Worm (Caenorhabditis elegans) whole organism, L4 larva: ENCODE data around the gene C46C11.3.

Source experiments
- D1046.2 ChIP-seq: fragments of 200-800 bp; sonication (Bioruptor generic); IDR thresholded peaks from 2 replicates; pipeline ENCODE4 v1.3.6; 2022; ENCODE audit warnings: missing genetic modification characterization, missing compliant biosample characterization
- F26F4.8 ChIP-seq: fragments of 200-800 bp; sonication (Bioruptor generic); conservative IDR thresholded peaks from 2 replicates; pipeline ENCODE4 v1.3.6; 2022; ENCODE audit warnings: missing genetic modification characterization, missing compliant biosample characterization
- F44E2.7 ChIP-seq: fragments of 200-800 bp; sonication (Bioruptor generic); IDR thresholded peaks from 2 replicates; pipeline ENCODE4 v2.1.2; 2022; ENCODE audit warnings: missing genetic modification characterization, missing compliant biosample characterization
- F49E8.2 ChIP-seq: sonication (generic microtip); optimal IDR thresholded peaks from 2 replicates; lab custom pipeline; 2016; ENCODE audit warnings: missing compliant biosample characterization, mild to moderate bottlenecking, missing genetic modification characterization, borderline replicate concordance
- ZK337.2 ChIP-seq: fragments of 200-800 bp; sonication (Bioruptor generic); IDR thresholded peaks from 2 replicates; pipeline ENCODE4 v1.3.6; 2022; ENCODE audit warnings: missing genetic modification reagents, missing genetic modification characterization, missing compliant biosample characterization
- aha-1 ChIP-seq: fragments of 150-350 bp; peaks from one replicate; lab custom pipeline; 2014; ENCODE audit warnings: missing biosample characterization, missing genetic modification characterization
- ceh-44 ChIP-seq: fragments of 200-800 bp; sonication (Bioruptor generic); IDR thresholded peaks from 2 replicates; pipeline ENCODE4 v1.3.6; 2022; ENCODE audit warnings: missing genetic modification reagents, missing genetic modification characterization, missing compliant biosample characterization
- ceh-82 ChIP-seq: sonication (generic microtip); optimal IDR thresholded peaks from 2 replicates; lab custom pipeline; 2017; ENCODE audit warnings: missing biosample characterization, missing genetic modification characterization
- ctbp-1 ChIP-seq: fragments of 200-800 bp; sonication (Bioruptor generic); IDR thresholded peaks from 2 replicates; pipeline ENCODE4 v1.3.6; 2022; ENCODE audit warnings: missing genetic modification reagents, missing genetic modification characterization, missing compliant biosample characterization
- daf-12 ChIP-seq: fragments of 150-350 bp; optimal IDR thresholded peaks from 2 replicates; lab custom pipeline; 2014; ENCODE audit warnings: missing biosample characterization, missing genetic modification reagents, missing genetic modification characterization
- daf-16 ChIP-seq, 3 experiments: sonication (generic microtip); optimal IDR thresholded peaks; 2 replicates each; lab custom pipeline; 2016 to 2017; ENCODE audit warnings: missing genetic modification characterization in 3 of 3, missing genetic modification reagents in 3 of 3, mild to moderate bottlenecking in 2 of 3, missing compliant biosample characterization in 2 of 3, missing biosample characterization in 1 of 3, moderate library complexity in 1 of 3
- dmd-6 ChIP-seq: fragments of 200-800 bp; sonication (Bioruptor generic); IDR thresholded peaks from 2 replicates; pipeline ENCODE4 v1.3.6; 2022; ENCODE audit warnings: missing genetic modification reagents, missing genetic modification characterization, missing compliant biosample characterization
- dpl-1 ChIP-seq: fragments of 150-350 bp; optimal IDR thresholded peaks from 2 replicates; lab custom pipeline; 2014; ENCODE audit warnings: missing biosample characterization, missing genetic modification reagents, missing genetic modification characterization
- egl-27 ChIP-seq: sonication (generic microtip); optimal IDR thresholded peaks from 3 replicates; lab custom pipeline; 2017; ENCODE audit warnings: missing biosample characterization, missing genetic modification reagents, missing genetic modification characterization
- fos-1 ChIP-seq: fragments of 150-350 bp; optimal IDR thresholded peaks from 2 replicates; lab custom pipeline; 2014; ENCODE audit warnings: missing biosample characterization, missing genetic modification characterization
- gei-8 ChIP-seq: fragments of 200-800 bp; sonication (Bioruptor generic); optimal IDR thresholded peaks from 2 replicates; lab custom pipeline; 2018; ENCODE audit warnings: mild to moderate bottlenecking, missing genetic modification characterization, missing compliant biosample characterization
- hif-1 ChIP-seq, 2 experiments: sonication (generic microtip); optimal IDR thresholded peaks; 2 replicates each; lab custom pipeline; 2016 to 2017; ENCODE audit warnings: missing compliant biosample characterization in 2 of 2, missing genetic modification characterization in 2 of 2, missing genetic modification reagents in 2 of 2, missing genotype in 2 of 2, mild to moderate bottlenecking in 1 of 2
- hlh-30 ChIP-seq: sonication (generic microtip); optimal IDR thresholded peaks from 2 replicates; lab custom pipeline; 2017; ENCODE audit warnings: antibody characterized with exemption, mild to moderate bottlenecking, missing genetic modification characterization, missing compliant biosample characterization; ENCODE audit not compliant: insufficient read depth
- hmg-1.1 ChIP-seq: fragments of 200-800 bp; sonication (Bioruptor generic); IDR thresholded peaks from 2 replicates; pipeline ENCODE4 v1.3.6; 2022; ENCODE audit warnings: missing genetic modification reagents, missing genetic modification characterization, missing compliant biosample characterization
- lin-13 ChIP-seq: fragments of 150-350 bp; optimal IDR thresholded peaks from 2 replicates; lab custom pipeline; 2014; ENCODE audit warnings: missing biosample characterization, missing genetic modification reagents, missing genetic modification characterization
- madf-5 ChIP-seq, 2 experiments: fragments of 200-800 bp; sonication (Bioruptor generic); IDR thresholded peaks; 2 replicates each; pipeline ENCODE4 v1.3.6; 2022; ENCODE audit warnings: missing compliant biosample characterization in 2 of 2, missing genetic modification characterization in 2 of 2
- madf-9 ChIP-seq: fragments of 200-800 bp; sonication (Bioruptor generic); conservative IDR thresholded peaks from 2 replicates; pipeline ENCODE4 v1.3.6; 2022; ENCODE audit warnings: missing genetic modification reagents, missing genetic modification characterization, missing compliant biosample characterization
- mdl-1 ChIP-seq, 2 experiments: fragments of 150-350 bp in 1 of 2; sonication (generic microtip) in 1 of 2; optimal IDR thresholded peaks; 2 replicates each; lab custom pipeline; 2014 to 2017; ENCODE audit warnings: missing biosample characterization in 2 of 2, missing genetic modification characterization in 2 of 2
- mep-1 ChIP-seq: fragments of 150-350 bp; sonication (generic microtip); optimal IDR thresholded peaks from 3 replicates; lab custom pipeline; 2014; ENCODE audit warnings: missing biosample characterization, missing genetic modification characterization
- mxl-3 ChIP-seq: fragments of 200-800 bp; sonication (Bioruptor generic); optimal IDR thresholded peaks from 2 replicates; lab custom pipeline; 2018; ENCODE audit warnings: mild to moderate bottlenecking, missing genetic modification characterization, missing compliant biosample characterization
- nhr-10 ChIP-seq: fragments of 150-350 bp; optimal IDR thresholded peaks from 2 replicates; lab custom pipeline; 2014; ENCODE audit warnings: missing biosample characterization, missing genetic modification characterization
- nhr-11 ChIP-seq: fragments of 150-350 bp; optimal IDR thresholded peaks from 2 replicates; lab custom pipeline; 2014; ENCODE audit warnings: missing biosample characterization, missing genetic modification characterization
- nhr-237 ChIP-seq: sonication (generic microtip); optimal IDR thresholded peaks from 2 replicates; lab custom pipeline; 2017; ENCODE audit warnings: missing biosample characterization, missing genetic modification characterization
- nhr-48 ChIP-seq: sonication (generic microtip); optimal IDR thresholded peaks from 2 replicates; lab custom pipeline; 2016; ENCODE audit warnings: mild to moderate bottlenecking, missing genetic modification characterization, missing compliant biosample characterization
- pha-4 ChIP-seq, 2 experiments: fragments of 150-350 bp in 1 of 2; fragments of 200-800 bp in 1 of 2; sonication (Bioruptor generic) in 1 of 2; IDR thresholded peaks in 1 of 2; optimal IDR thresholded peaks in 1 of 2; 2 replicates each; pipeline versions ENCODE4 v1.3.6 to Lab custom; 2014 to 2022; ENCODE audit warnings: missing genetic modification characterization in 2 of 2, missing genetic modification reagents in 2 of 2, missing biosample characterization in 1 of 2, missing compliant biosample characterization in 1 of 2
- php-3 ChIP-seq: fragments of 200-800 bp; sonication (Bioruptor generic); IDR thresholded peaks from 2 replicates; pipeline ENCODE4 v1.3.6; 2022; ENCODE audit warnings: missing genetic modification reagents, missing genetic modification characterization, missing compliant biosample characterization
- pqm-1 ChIP-seq: sonication (generic microtip); optimal IDR thresholded peaks from 2 replicates; lab custom pipeline; 2017; ENCODE audit warnings: missing biosample characterization, missing genetic modification characterization
- rbr-2 ChIP-seq: sonication (generic microtip); optimal IDR thresholded peaks from 2 replicates; lab custom pipeline; 2016; ENCODE audit warnings: missing genotype, missing genetic modification characterization, missing compliant biosample characterization
- saeg-2 ChIP-seq: fragments of 200-800 bp; sonication (Bioruptor generic); IDR thresholded peaks from 2 replicates; pipeline ENCODE4 v1.3.6; 2022; ENCODE audit warnings: missing genetic modification reagents, missing genetic modification characterization, missing compliant biosample characterization
- spr-1 ChIP-seq: sonication (generic microtip); optimal IDR thresholded peaks from 2 replicates; lab custom pipeline; 2016; ENCODE audit warnings: mild to moderate bottlenecking, missing genetic modification characterization, missing compliant biosample characterization
- tra-1 ChIP-seq: fragments of 200-800 bp; sonication (Bioruptor generic); IDR thresholded peaks from 2 replicates; pipeline ENCODE4 v1.3.6; 2022; ENCODE audit warnings: missing genetic modification reagents, missing genetic modification characterization, missing compliant biosample characterization
- unc-130 ChIP-seq: sonication (generic microtip); optimal IDR thresholded peaks from 2 replicates; lab custom pipeline; 2016; ENCODE audit warnings: missing genetic modification reagents, missing genetic modification characterization, missing compliant biosample characterization
- unc-62 ChIP-seq, 3 experiments: fragments of 150-350 bp in 1 of 3; sonication (generic microtip); optimal IDR thresholded peaks in 2 of 3; peaks in 1 of 3; 1 replicate in 1 of 3; 2 replicates in 2 of 3; lab custom pipeline; 2014 to 2017; ENCODE audit warnings: missing biosample characterization in 3 of 3, missing genetic modification characterization in 3 of 3, missing genetic modification reagents in 3 of 3, missing genotype in 1 of 3
- vab-7 ChIP-seq: fragments of 200-800 bp; sonication (Bioruptor generic); IDR thresholded peaks from 2 replicates; pipeline ENCODE4 v1.3.6; 2022; ENCODE audit warnings: missing genetic modification reagents, missing genetic modification characterization, missing compliant biosample characterization
- ztf-11 ChIP-seq: fragments of 150-350 bp; optimal IDR thresholded peaks from 2 replicates; lab custom pipeline; 2014; ENCODE audit warnings: missing biosample characterization, missing genetic modification characterization
- ztf-7 ChIP-seq: fragments of 150-350 bp; optimal IDR thresholded peaks from 2 replicates; lab custom pipeline; 2014; ENCODE audit warnings: missing biosample characterization, missing genetic modification characterization

Gene C46C11.3

ce11 chrX:4625080-4625479 lies 3.0 kb downstream of the C46C11.3 start:
- TF ChIP-seq mdl-1 (tag; optimal IDR thresholded peaks at IDR 0.05; lab: Kevin White, UChicago) (no peak), pha-4 (GFP tag; IDR thresholded peaks at IDR 0.05; lab: Robert Waterston, UW) (no peak), pha-4 (tag; optimal IDR thresholded peaks at IDR 0.05; lab: Kevin White, UChicago) (no peak), tra-1 (no peak), madf-9 (no peak), F49E8.2 (tag; lab: Kevin White, UChicago) (no peak), F26F4.8 (GFP tag; lab: Robert Waterston, UW) (no peak), ztf-7 (no peak), ZK337.2 (GFP tag; lab: Robert Waterston, UW) (no peak), dmd-6 (no peak), hmg-1.1 (no peak), ztf-11 (tag; lab: Kevin White, UChicago) (no peak), vab-7 (no peak), gei-8 (no peak), hif-1 (tag; optimal IDR thresholded peaks at IDR 0.05; lab: Kevin White, UChicago) (no peak), D1046.2 (GFP tag; lab: Robert Waterston, UW) (no peak)

- no peak for TF ChIP-seq ceh-44
- peak; percentile 55 for TF ChIP-seq aha-1
- peak in 1 of 2 experiments; percentile 91 for TF ChIP-seq unc-62 (GFP tag; optimal IDR thresholded peaks at IDR 0.05 in 1 of 2; lab: Kevin White, UChicago)
- TF ChIP-seq unc-62 (tag; optimal IDR thresholded peaks at IDR 0.05; lab: Kevin White, UChicago) = no peak
These were observed 4.8 kb downstream of the C46C11.3 start for ce11 chrX:4626891-4627290.

- TF ChIP-seq aha-1 = peak; percentile 74
- TF ChIP-seq unc-130 (GFP tag; lab: Kevin White, UChicago) = no peak
- no peak for TF ChIP-seq lin-13 (GFP tag; lab: Kevin White, UChicago)
- TF ChIP-seq madf-5 (GFP tag; IDR thresholded peaks at IDR 0.05; lab: Robert Waterston, UW) = no peak
- TF ChIP-seq, all 104 proteins: peak for 1
These were observed 6.2 kb downstream of the C46C11.3 start for ce11 chrX:4628350-4628749.

DNA sequence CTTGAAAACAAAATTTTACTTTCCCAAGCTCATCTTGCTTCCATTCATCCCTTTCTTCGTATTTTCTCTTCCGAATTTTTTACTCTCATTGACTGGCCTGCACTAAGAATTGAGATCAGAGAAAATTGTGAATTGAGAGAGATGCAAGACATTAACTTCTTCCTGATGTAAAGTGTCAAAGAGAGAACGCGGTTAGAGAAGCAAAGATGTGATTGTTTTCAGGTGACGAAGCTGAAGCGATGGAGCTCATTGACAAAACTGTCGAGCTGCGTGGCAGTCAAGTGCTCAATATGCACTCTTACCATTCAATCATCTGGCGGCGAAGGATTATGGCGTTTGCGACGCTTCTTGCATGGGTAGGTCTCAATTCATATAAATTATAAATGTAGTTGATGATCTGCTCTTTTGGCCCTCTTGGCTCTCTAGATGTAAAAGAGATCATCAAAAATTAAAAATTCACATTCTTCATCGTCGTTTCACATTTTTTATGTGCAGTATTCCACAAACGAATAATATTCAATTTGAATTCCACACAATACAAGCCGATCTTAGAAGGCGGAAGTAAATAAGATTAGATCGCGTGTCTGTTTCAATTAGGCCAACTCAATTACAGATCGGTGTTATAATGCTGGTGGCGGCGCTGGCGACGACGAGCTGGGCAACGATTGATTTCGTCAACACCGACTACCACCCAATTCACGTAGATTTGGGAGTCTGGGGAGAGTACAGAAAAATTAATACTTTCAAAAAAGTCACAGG lies 6.9 kb downstream of the C46C11.3 start:
- TF ChIP-seq hlh-30 (tag; lab: Kevin White, UChicago) (no peak), madf-5 (GFP tag; IDR thresholded peaks at IDR 0.05; lab: Robert Waterston, UW) (no peak), D1046.2 (GFP tag; lab: Robert Waterston, UW) (no peak), madf-9 (no peak), egl-27 (tag; lab: Kevin White, UChicago) (no peak), nhr-48 (tag; lab: Kevin White, UChicago) (no peak), nhr-237 (tag; lab: Kevin White, UChicago) (no peak), php-3 (GFP tag; lab: Robert Waterston, UW) (no peak), nhr-11 (tag; lab: Kevin White, UChicago) (no peak), unc-62 (GFP tag; optimal IDR thresholded peaks at IDR 0.05 in 1 of 2; lab: Kevin White, UChicago) (peak in 1 of 2 experiments; percentile 79), unc-62 (tag; optimal IDR thresholded peaks at IDR 0.05; lab: Kevin White, UChicago) (no peak), rbr-2 (no peak), daf-16 (GFP tag; optimal IDR thresholded peaks at IDR 0.05; lab: Kevin White, UChicago) (peak in 1 of 2 experiments; percentile 24), daf-16 (tag; optimal IDR thresholded peaks at IDR 0.05; lab: Kevin White, UChicago) (no peak), aha-1 (peak; percentile 20), F44E2.7 (no peak), dpl-1 (GFP tag; lab: Kevin White, UChicago) (no peak), pqm-1 (tag; lab: Kevin White, UChicago) (no peak), mep-1 (no peak), ceh-82 (tag; lab: Kevin White, UChicago) (no peak), saeg-2 (GFP tag; lab: Robert Waterston, UW) (no peak), fos-1 (tag; lab: Kevin White, UChicago) (no peak), ctbp-1 (no peak), spr-1 (tag; lab: Kevin White, UChicago) (no peak), lin-13 (GFP tag; lab: Kevin White, UChicago) (no peak), nhr-10 (tag; lab: Kevin White, UChicago) (no peak), daf-12 (tag; lab: Kevin White, UChicago) (no peak), mxl-3 (GFP tag; lab: Kevin White, UChicago) (no peak)
